Worm (Caenorhabditis elegans) whole organism, L1 larva: ENCODE data around the gene F46C3.6.

Experiments
- elt-2 ChIP-seq: sonication (generic microtip); optimal IDR thresholded peaks from 2 replicates; lab custom pipeline; 2016; ENCODE audit warnings: missing genetic modification characterization, mild to moderate bottlenecking, inconsistent platforms, missing compliant biosample characterization, missing genetic modification reagents
- elt-3 ChIP-seq, 6 experiments: fragments of 150-350 bp in 1 of 6; sonication (generic microtip); optimal IDR thresholded peaks; 2 replicates each; lab custom pipeline; 2017 to 2018; ENCODE audit warnings: missing biosample characterization in 6 of 6, missing genetic modification characterization in 6 of 6, inconsistent platforms in 1 of 6
- nhr-12 ChIP-seq: sonication (generic microtip); optimal IDR thresholded peaks from 2 replicates; lab custom pipeline; 2017; ENCODE audit warnings: missing biosample characterization, missing genetic modification characterization
- nhr-19 ChIP-seq: fragments of 200-800 bp; sonication (Bioruptor generic); conservative IDR thresholded peaks from 2 replicates; pipeline ENCODE4 v1.3.6; 2022; ENCODE audit warnings: missing genetic modification characterization, missing compliant biosample characterization
- nhr-85 ChIP-seq: sonication (generic microtip); peaks from one replicate; lab custom pipeline; 2016; ENCODE audit warnings: missing genetic modification characterization, inconsistent platforms, missing compliant biosample characterization
- sup-37 ChIP-seq: fragments of 200-800 bp; sonication (Bioruptor generic); optimal IDR thresholded peaks from 2 replicates; lab custom pipeline; 2018; ENCODE audit warnings: mild to moderate bottlenecking, missing genetic modification characterization, missing compliant biosample characterization
- tbx-2 ChIP-seq: sonication (generic microtip); optimal IDR thresholded peaks from 2 replicates; lab custom pipeline; 2016; ENCODE audit warnings: missing genetic modification characterization, missing compliant biosample characterization
- unc-98 ChIP-seq: fragments of 200-800 bp; sonication (Bioruptor generic); IDR thresholded peaks from 2 replicates; pipeline ENCODE4 v1.3.6; 2022; ENCODE audit warnings: missing genetic modification characterization, missing compliant biosample characterization

DNA sequence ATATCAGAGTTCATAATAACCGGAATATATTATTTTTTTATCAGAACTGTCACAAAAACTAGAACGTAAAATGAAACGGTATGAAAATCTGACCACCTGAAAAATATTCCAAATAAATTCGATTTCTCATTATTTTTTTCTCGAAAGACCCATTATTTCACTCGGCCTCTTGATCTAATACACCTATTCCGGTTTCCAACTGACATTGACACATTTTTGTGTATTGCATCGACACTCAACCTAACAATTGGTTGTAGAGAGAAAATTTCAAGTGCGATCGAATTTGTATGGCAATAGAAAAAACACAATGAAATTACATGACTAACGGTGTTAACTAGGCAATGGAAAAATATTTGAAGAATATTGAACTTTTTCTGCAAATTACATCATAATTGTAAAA lies 34.0 kb downstream of the F46C3.6 start:
- TF ChIP-seq tbx-2 (tag; lab: Kevin White, UChicago), result no peak
- TF ChIP-seq nhr-85, result peak; percentile 83
- no peak for TF ChIP-seq nhr-12 (tag; lab: Kevin White, UChicago)
- TF ChIP-seq elt-3 (tag; optimal IDR thresholded peaks at IDR 0.05; lab: Kevin White, UChicago), result no peak
- no peak for TF ChIP-seq nhr-19 (GFP tag; lab: Robert Waterston, UW)
- no peak for TF ChIP-seq unc-98
- no peak for TF ChIP-seq sup-37 (GFP tag; lab: Kevin White, UChicago)
- TF ChIP-seq elt-2 (tag; lab: Kevin White, UChicago), result no peak
